Worm (Caenorhabditis elegans): Measurements from ENCODE around the gene Y71H2AM.29.
"Not testable (repeated sequence)": the region's sequence is repeated elsewhere in the genome, so short reads cannot be mapped to it uniquely, and the experiment has no call there.

- not testable (repeated sequence) for TF ChIP-seq cog-1 (tag; optimal IDR thresholded peaks at IDR 0.05); ztf-29 (GFP tag; IDR thresholded peaks at IDR 0.05); flt-1 (GFP tag; IDR thresholded peaks at IDR 0.05); ref-1 (GFP tag; conservative IDR thresholded peaks at IDR 0.05); med-1 (GFP tag; optimal IDR thresholded peaks at IDR 0.05; ENCODE audit: insufficient read depth)
Observed at ce11 chrIII:2846747-2847146, 14.2 kb downstream of the Y71H2AM.29 start, which contains the start of gene H34I24.1.
